Worm (Caenorhabditis elegans) whole organism, L2 larva: ENCODE data around the gene gna-1.

Source experiments
- C34F6.9 ChIP-seq: fragments of 150-350 bp; optimal IDR thresholded peaks from 2 replicates; lab custom pipeline; 2014; ENCODE audit warnings: missing biosample characterization, missing genetic modification characterization
- F13H6.1 ChIP-seq: sonication (generic microtip); optimal IDR thresholded peaks from 2 replicates; lab custom pipeline; 2016; ENCODE audit warnings: missing genetic modification characterization, missing compliant biosample characterization
- R02D3.7 ChIP-seq: fragments of 150-350 bp; optimal IDR thresholded peaks from 2 replicates; lab custom pipeline; 2014; ENCODE audit warnings: missing biosample characterization, missing genetic modification characterization
- Y55F3AM.14 ChIP-seq: fragments of 200-800 bp; sonication (Bioruptor generic); optimal IDR thresholded peaks from 2 replicates; lab custom pipeline; 2018; ENCODE audit warnings: mild to moderate bottlenecking, missing genetic modification characterization, missing compliant biosample characterization
- ZK546.5 ChIP-seq: sonication (generic microtip); optimal IDR thresholded peaks from 2 replicates; lab custom pipeline; 2017; ENCODE audit warnings: missing biosample characterization, missing genetic modification characterization
- alr-1 ChIP-seq: fragments of 150-350 bp; optimal IDR thresholded peaks from 2 replicates; lab custom pipeline; 2014; ENCODE audit warnings: missing biosample characterization, missing genetic modification characterization
- aly-2 ChIP-seq: fragments of 150-350 bp; optimal IDR thresholded peaks from 2 replicates; lab custom pipeline; 2014; ENCODE audit warnings: missing biosample characterization, missing genetic modification characterization
- ama-1 ChIP-seq: fragments of 150-350 bp; optimal IDR thresholded peaks from 2 replicates; lab custom pipeline; 2018; ENCODE audit warnings: inconsistent platforms
- blmp-1 ChIP-seq: sonication (generic microtip); optimal IDR thresholded peaks from 2 replicates; lab custom pipeline; 2017; ENCODE audit warnings: missing genetic modification characterization, mild to moderate bottlenecking, missing compliant biosample characterization, antibody characterized with exemption, moderate library complexity; ENCODE audit not compliant: insufficient read depth
- ceh-16 ChIP-seq: fragments of 150-350 bp; optimal IDR thresholded peaks from 2 replicates; lab custom pipeline; 2014; ENCODE audit warnings: missing biosample characterization, missing genetic modification characterization
- ceh-82 ChIP-seq: fragments of 150-350 bp; optimal IDR thresholded peaks from 2 replicates; lab custom pipeline; 2014; ENCODE audit warnings: missing biosample characterization, missing genetic modification characterization
- crh-2 ChIP-seq: sonication (generic microtip); optimal IDR thresholded peaks from 2 replicates; lab custom pipeline; 2017; ENCODE audit warnings: missing biosample characterization, missing genetic modification characterization
- dmd-4 ChIP-seq: sonication (generic microtip); optimal IDR thresholded peaks from 2 replicates; lab custom pipeline; 2017; ENCODE audit warnings: missing biosample characterization, missing genetic modification characterization
- egl-27 ChIP-seq: sonication (generic microtip); optimal IDR thresholded peaks from 3 replicates; lab custom pipeline; 2017; ENCODE audit warnings: missing biosample characterization, missing genetic modification reagents, missing genetic modification characterization
- elt-1 ChIP-seq: fragments of 150-350 bp; optimal IDR thresholded peaks from 2 replicates; lab custom pipeline; 2014; ENCODE audit warnings: missing biosample characterization, missing genetic modification characterization
- elt-3 ChIP-seq: sonication (generic microtip); optimal IDR thresholded peaks from 2 replicates; lab custom pipeline; 2017; ENCODE audit warnings: missing biosample characterization, missing genetic modification characterization
- fos-1 ChIP-seq: fragments of 150-350 bp; optimal IDR thresholded peaks from 2 replicates; lab custom pipeline; 2014; ENCODE audit warnings: missing biosample characterization, missing genetic modification characterization
- gmeb-1 ChIP-seq: fragments of 150-350 bp; optimal IDR thresholded peaks from 2 replicates; lab custom pipeline; 2014; ENCODE audit warnings: missing biosample characterization, missing genetic modification characterization
- lin-11 ChIP-seq: fragments of 150-350 bp; sonication (generic microtip); optimal IDR thresholded peaks from 2 replicates; lab custom pipeline; 2014; ENCODE audit warnings: missing biosample characterization, missing genetic modification characterization, inconsistent platforms, mixed read lengths
- lin-13 ChIP-seq: fragments of 150-350 bp; optimal IDR thresholded peaks from 2 replicates; lab custom pipeline; 2014; ENCODE audit warnings: missing biosample characterization, missing genetic modification reagents, missing genetic modification characterization
- lin-39 ChIP-seq: fragments of 150-350 bp; optimal IDR thresholded peaks from 2 replicates; lab custom pipeline; 2014; ENCODE audit warnings: missing biosample characterization, missing genetic modification reagents, missing genetic modification characterization
- lsy-2 ChIP-seq, 2 experiments: fragments of 150-350 bp in 1 of 2; sonication (generic microtip) in 1 of 2; optimal IDR thresholded peaks; 2 replicates each; lab custom pipeline; 2014 to 2017; ENCODE audit warnings: missing biosample characterization in 2 of 2, missing genetic modification characterization in 2 of 2
- mab-5 ChIP-seq: fragments of 150-350 bp; optimal IDR thresholded peaks from 2 replicates; lab custom pipeline; 2014; ENCODE audit warnings: missing biosample characterization, missing genetic modification characterization
- mbf-1 ChIP-seq: sonication (generic microtip); optimal IDR thresholded peaks from 2 replicates; lab custom pipeline; 2017; ENCODE audit warnings: missing biosample characterization, missing genetic modification characterization
- mdl-1 ChIP-seq, 2 experiments: fragments of 150-350 bp in 1 of 2; sonication (generic microtip) in 1 of 2; optimal IDR thresholded peaks; 2 replicates each; lab custom pipeline; 2017; ENCODE audit warnings: missing biosample characterization in 2 of 2, missing genetic modification characterization in 2 of 2
- nhr-10 ChIP-seq: sonication (generic microtip); optimal IDR thresholded peaks from 2 replicates; lab custom pipeline; 2017; ENCODE audit warnings: missing biosample characterization, missing genetic modification characterization
- nhr-11 ChIP-seq: fragments of 150-350 bp; optimal IDR thresholded peaks from 2 replicates; lab custom pipeline; 2014; ENCODE audit warnings: missing biosample characterization, missing genetic modification characterization
- nhr-12 ChIP-seq: fragments of 150-350 bp; optimal IDR thresholded peaks from 2 replicates; lab custom pipeline; 2014; ENCODE audit warnings: missing biosample characterization, missing genetic modification characterization
- nhr-129 ChIP-seq: fragments of 150-350 bp; optimal IDR thresholded peaks from 2 replicates; lab custom pipeline; 2014; ENCODE audit warnings: missing biosample characterization, missing genetic modification characterization
- nhr-21 ChIP-seq: fragments of 150-350 bp; optimal IDR thresholded peaks from 2 replicates; lab custom pipeline; 2014; ENCODE audit warnings: missing biosample characterization, missing genetic modification characterization
- nhr-23 ChIP-seq: fragments of 150-350 bp; optimal IDR thresholded peaks from 2 replicates; lab custom pipeline; 2014; ENCODE audit warnings: missing biosample characterization, missing genetic modification reagents, missing genetic modification characterization
- nhr-237 ChIP-seq: fragments of 150-350 bp; optimal IDR thresholded peaks from 2 replicates; lab custom pipeline; 2014; ENCODE audit warnings: missing biosample characterization, missing genetic modification characterization
- nhr-25 ChIP-seq: fragments of 150-350 bp; sonication (generic microtip); optimal IDR thresholded peaks from 3 replicates; lab custom pipeline; 2014; ENCODE audit warnings: missing biosample characterization, missing genetic modification characterization
- nhr-6 ChIP-seq: fragments of 150-350 bp; optimal IDR thresholded peaks from 2 replicates; lab custom pipeline; 2014; ENCODE audit warnings: missing biosample characterization, missing genetic modification characterization
- nhr-77 ChIP-seq: fragments of 150-350 bp; optimal IDR thresholded peaks from 2 replicates; lab custom pipeline; 2014; ENCODE audit warnings: missing biosample characterization, missing genetic modification characterization
- peb-1 ChIP-seq: fragments of 150-350 bp; optimal IDR thresholded peaks from 2 replicates; lab custom pipeline; 2014; ENCODE audit warnings: missing biosample characterization, missing genetic modification characterization
- sem-4 ChIP-seq: fragments of 150-350 bp; optimal IDR thresholded peaks from 2 replicates; lab custom pipeline; 2014; ENCODE audit warnings: missing biosample characterization, missing genetic modification reagents, missing genetic modification characterization
- skn-1 ChIP-seq: sonication (generic microtip); optimal IDR thresholded peaks from 2 replicates; lab custom pipeline; 2017; ENCODE audit warnings: missing biosample characterization, missing genetic modification characterization
- sma-3 ChIP-seq: sonication (generic microtip); optimal IDR thresholded peaks from 2 replicates; lab custom pipeline; 2016; ENCODE audit warnings: missing genetic modification reagents, missing genetic modification characterization, missing compliant biosample characterization
- sma-9 ChIP-seq, 2 experiments: fragments of 150-350 bp in 1 of 2; sonication (generic microtip) in 1 of 2; optimal IDR thresholded peaks; 2 replicates each; lab custom pipeline; 2014 to 2016; ENCODE audit warnings: missing genetic modification characterization in 2 of 2, mild to moderate bottlenecking in 1 of 2, missing biosample characterization in 1 of 2, missing compliant biosample characterization in 1 of 2, missing genetic modification reagents in 1 of 2, moderate library complexity in 1 of 2
- snpc-4 ChIP-seq: fragments of 150-350 bp; optimal IDR thresholded peaks from 2 replicates; lab custom pipeline; 2014; ENCODE audit warnings: missing biosample characterization, missing genetic modification characterization
- unc-39 ChIP-seq: fragments of 150-350 bp; optimal IDR thresholded peaks from 2 replicates; lab custom pipeline; 2014; ENCODE audit warnings: missing biosample characterization, missing genetic modification characterization
- unc-55 ChIP-seq: fragments of 150-350 bp; sonication (generic microtip); optimal IDR thresholded peaks from 3 replicates; lab custom pipeline; 2014; ENCODE audit warnings: missing biosample characterization, missing genetic modification reagents, missing genetic modification characterization
- unc-62 ChIP-seq: fragments of 150-350 bp; optimal IDR thresholded peaks from 2 replicates; lab custom pipeline; 2014; ENCODE audit warnings: missing biosample characterization, missing genetic modification reagents, missing genetic modification characterization
- zag-1 ChIP-seq: fragments of 150-350 bp; optimal IDR thresholded peaks from 2 replicates; lab custom pipeline; 2014; ENCODE audit warnings: missing biosample characterization, missing genetic modification characterization
- ztf-1 ChIP-seq: fragments of 200-800 bp; sonication (Bioruptor generic); conservative IDR thresholded peaks from 2 replicates; pipeline ENCODE4 v1.3.6; 2022; ENCODE audit warnings: missing genetic modification characterization, missing compliant biosample characterization
- ztf-11 ChIP-seq: sonication (generic microtip); optimal IDR thresholded peaks from 2 replicates; lab custom pipeline; 2017; ENCODE audit warnings: missing biosample characterization, missing genetic modification characterization
- ztf-4 ChIP-seq: fragments of 150-350 bp; optimal IDR thresholded peaks from 2 replicates; lab custom pipeline; 2014; ENCODE audit warnings: missing biosample characterization, missing genetic modification characterization

Gene gna-1

ce11 chrV:10357467-10357953 is 37.6 kb upstream of the gna-1 start, which contains the start of gene ceeh-2:
Gene ceeh-2 (minus strand): TSS chrV:10357903.
- TF ChIP-seq fos-1 (tag; lab: Kevin White, UChicago) (peak; percentile 6), sma-9 (GFP tag; optimal IDR thresholded peaks at IDR 0.05; lab: Kevin White, UChicago) (peak; percentile 17), sma-9 (tag; optimal IDR thresholded peaks at IDR 0.05; lab: Kevin White, UChicago) (no peak), nhr-23 (no peak)

- TF ChIP-seq nhr-77 (tag; lab: Kevin White, UChicago) (no peak), ama-1 (lab: Kevin White, UChicago) (no peak), lin-39 (no peak), nhr-237 (tag; lab: Kevin White, UChicago) (no peak), nhr-12 (tag; lab: Kevin White, UChicago) (no peak), ztf-4 (tag; lab: Kevin White, UChicago) (no peak), sma-3 (GFP tag; lab: Kevin White, UChicago) (peak; percentile 84), ceh-82 (tag; lab: Kevin White, UChicago) (no peak), nhr-25 (tag; lab: Kevin White, UChicago) (peak; percentile 84), alr-1 (tag; lab: Kevin White, UChicago) (no peak), unc-55 (GFP tag; lab: Kevin White, UChicago) (peak; percentile 89), mbf-1 (tag; lab: Kevin White, UChicago) (no peak), egl-27 (tag; lab: Kevin White, UChicago) (peak; percentile 18), nhr-21 (tag; lab: Kevin White, UChicago) (peak; percentile 68), sma-9 (GFP tag; optimal IDR thresholded peaks at IDR 0.05; lab: Kevin White, UChicago) (peak; percentile 92), sma-9 (tag; optimal IDR thresholded peaks at IDR 0.05; lab: Kevin White, UChicago) (no peak), ZK546.5 (no peak), R02D3.7 (no peak), dmd-4 (no peak), unc-62 (GFP tag; lab: Kevin White, UChicago) (no peak), nhr-10 (tag; lab: Kevin White, UChicago) (no peak), ztf-11 (tag; lab: Kevin White, UChicago) (no peak), nhr-129 (tag; lab: Kevin White, UChicago) (peak; percentile 30), C34F6.9 (tag; lab: Kevin White, UChicago) (peak; percentile 87), lsy-2 (tag; optimal IDR thresholded peaks at IDR 0.05; lab: Kevin White, UChicago) (peak; percentile 67 to 90), elt-1 (no peak), lin-13 (peak; percentile 80), nhr-6 (tag; lab: Kevin White, UChicago) (peak; percentile 65), unc-39 (no peak), crh-2 (peak; percentile 82), snpc-4 (tag; lab: Kevin White, UChicago) (peak; percentile 69), sem-4 (peak; percentile 64), lin-11 (tag; lab: Kevin White, UChicago) (peak; percentile 18), blmp-1 (tag; lab: Kevin White, UChicago) (no peak), nhr-11 (tag; lab: Kevin White, UChicago) (no peak), peb-1 (no peak), ztf-1 (GFP tag; lab: Robert Waterston, UW) (no peak), nhr-23 (no peak), aly-2 (tag; lab: Kevin White, UChicago) (no peak), elt-3 (tag; lab: Kevin White, UChicago) (no peak), mdl-1 (tag; optimal IDR thresholded peaks at IDR 0.05; lab: Kevin White, UChicago) (no peak), zag-1 (tag; lab: Kevin White, UChicago) (no peak), skn-1 (tag; lab: Kevin White, UChicago) (no peak), Y55F3AM.14 (GFP tag; lab: Kevin White, UChicago) (no peak), ceh-16 (tag; lab: Kevin White, UChicago) (peak; percentile 16), F13H6.1 (tag; lab: Kevin White, UChicago) (peak; percentile 82), fos-1 (tag; lab: Kevin White, UChicago) (peak; percentile 16), gmeb-1 (tag; lab: Kevin White, UChicago) (peak; percentile 94), mab-5 (tag; lab: Kevin White, UChicago) (peak; percentile 5)
Observed at ce11 chrV:10355773-10356335, 35.9 kb upstream of the gna-1 start, which contains the start of gene sluh-7. Gene sluh-7 (minus strand): TSS chrV:10355823.
